Worm (Caenorhabditis elegans) whole organism, midembryonic: ENCODE data around the gene C45G9.6.

Experiments used
- T22C8.4 ChIP-seq: fragments of 200-800 bp; sonication (Bioruptor generic); IDR thresholded peaks from 2 replicates; pipeline ENCODE4 v1.3.6; 2022; ENCODE audit warnings: missing genetic modification characterization, missing compliant biosample characterization
- cog-1 ChIP-seq: sonication (generic microtip); optimal IDR thresholded peaks from 2 replicates; lab custom pipeline; 2016; ENCODE audit warnings: missing genetic modification characterization, missing compliant biosample characterization
- flt-1 ChIP-seq: fragments of 200-800 bp; sonication (Bioruptor generic); IDR thresholded peaks from 2 replicates; pipeline ENCODE4 v1.3.6; 2022; ENCODE audit warnings: missing genetic modification characterization, missing compliant biosample characterization
- klf-2 ChIP-seq: fragments of 200-800 bp; sonication (Bioruptor generic); conservative IDR thresholded peaks from 2 replicates; pipeline ENCODE4 v1.3.6; 2022; ENCODE audit warnings: missing genetic modification reagents, missing genetic modification characterization, missing compliant biosample characterization
- med-1 ChIP-seq: sonication (generic microtip); optimal IDR thresholded peaks from 2 replicates; lab custom pipeline; 2017; ENCODE audit warnings: missing genetic modification characterization, mild to moderate bottlenecking, missing compliant biosample characterization, antibody characterized with exemption, missing genetic modification reagents; ENCODE audit not compliant: insufficient read depth
- ref-1 ChIP-seq: fragments of 200-800 bp; sonication (Bioruptor generic); conservative IDR thresholded peaks from 2 replicates; pipeline ENCODE4 v1.3.6; 2022; ENCODE audit warnings: missing genetic modification reagents, missing genetic modification characterization, missing compliant biosample characterization
- tab-1 ChIP-seq: fragments of 200-800 bp; sonication (Bioruptor generic); IDR thresholded peaks from 2 replicates; pipeline ENCODE4 v1.3.6; 2022; ENCODE audit warnings: missing genetic modification characterization, missing compliant biosample characterization
- ztf-23 ChIP-seq: fragments of 200-800 bp; sonication (Bioruptor generic); IDR thresholded peaks from 2 replicates; pipeline ENCODE4 v1.3.6; 2022; ENCODE audit warnings: missing genetic modification reagents, missing genetic modification characterization, missing compliant biosample characterization
- ztf-29 ChIP-seq: fragments of 200-800 bp; sonication (Bioruptor generic); IDR thresholded peaks from 2 replicates; pipeline ENCODE4 v1.3.6; 2022; ENCODE audit warnings: missing genetic modification reagents, missing genetic modification characterization, missing compliant biosample characterization

C45G9.6 gene

DNA sequence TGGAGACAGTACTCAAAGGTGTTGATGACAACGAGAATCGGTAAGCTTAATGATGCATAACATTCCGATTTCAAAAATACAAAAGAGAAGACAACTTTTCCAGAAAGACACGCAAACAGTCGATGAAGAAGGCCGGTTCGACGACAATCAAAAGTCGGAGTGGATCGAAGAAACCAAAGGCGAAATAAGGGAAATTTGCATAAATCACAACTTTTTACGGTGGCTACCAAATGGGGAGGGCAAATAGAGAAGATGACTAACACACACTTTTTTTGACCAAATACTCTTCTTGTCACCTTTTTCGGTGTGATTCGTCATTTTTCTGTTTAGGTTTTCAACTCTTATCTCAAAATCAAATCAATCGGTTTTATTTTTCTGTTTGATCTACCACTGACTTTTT is at the start of gene C45G9.6:
Gene C45G9.6, plus strand, starts transcription at position 301 of the 400 bp plus-strand sequence.
- TF ChIP-seq cog-1 (tag; lab: Kevin White, UChicago) (no peak), med-1 (GFP tag; lab: Kevin White, UChicago) (no peak), ztf-23 (GFP tag; lab: Robert Waterston, UW) (no peak), ztf-29 (GFP tag; lab: Robert Waterston, UW) (no peak), klf-2 (GFP tag; lab: Robert Waterston, UW) (no peak), T22C8.4 (GFP tag; lab: Robert Waterston, UW) (no peak), ref-1 (no peak), flt-1 (GFP tag; lab: Robert Waterston, UW) (no peak), tab-1 (GFP tag; lab: Robert Waterston, UW) (no peak)

DNA sequence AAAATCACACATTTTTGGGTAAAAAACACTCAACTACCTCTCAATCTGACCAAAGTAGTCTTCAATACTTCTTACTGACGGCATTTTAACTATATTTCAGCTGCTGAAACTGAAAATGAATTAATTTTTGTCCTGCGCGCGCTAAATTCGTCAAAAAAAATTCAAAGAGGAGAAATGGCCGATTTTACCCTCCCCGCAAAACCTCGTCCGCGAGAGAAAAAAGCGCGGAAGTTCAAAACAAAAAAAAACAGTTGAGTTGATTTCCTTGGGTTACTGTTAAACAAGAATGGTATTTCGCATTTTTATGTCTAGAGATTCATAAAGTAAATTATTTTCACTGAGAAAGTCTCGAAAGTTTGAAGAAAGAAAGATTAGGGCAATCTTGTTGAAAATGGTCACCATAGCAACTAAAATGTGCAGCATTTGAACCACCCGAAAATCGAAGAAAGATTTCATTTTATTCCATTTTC is 49.4 kb upstream of the C45G9.6 start, which contains the start of the genes C27F2.10 and wdr-60:
Gene C27F2.10, minus strand, starts transcription at position 109 of the 470 bp plus-strand sequence.
Gene wdr-60, plus strand, starts transcription at position 420 of the 470 bp plus-strand sequence.
- TF ChIP-seq ztf-23 (GFP tag; lab: Robert Waterston, UW) (no peak), flt-1 (GFP tag; lab: Robert Waterston, UW) (0 out of 2 replicates have a peak, but pooled peaks have one; percentile 42)

DNA sequence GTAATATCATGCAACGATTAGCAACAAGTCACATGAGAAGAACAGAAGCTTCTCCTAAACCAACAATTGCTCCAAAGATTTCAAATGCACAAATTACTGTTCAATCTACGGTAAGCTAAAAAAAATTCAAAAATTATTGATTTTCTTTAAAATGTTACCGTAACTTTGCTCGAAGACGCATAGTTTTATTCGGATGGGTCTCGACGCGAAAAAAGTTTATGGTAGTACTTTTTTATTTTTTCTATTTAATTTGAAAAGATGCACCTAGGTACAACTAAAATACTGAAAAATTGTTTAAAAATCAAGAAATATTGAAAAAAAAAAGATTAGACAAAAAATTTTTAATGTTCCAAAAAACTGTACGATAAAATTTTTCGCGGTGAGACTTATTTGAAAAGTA is 48.6 kb upstream of the C45G9.6 start:
- TF ChIP-seq ztf-23 (GFP tag; lab: Robert Waterston, UW) (no peak), klf-2 (GFP tag; lab: Robert Waterston, UW) (no peak), tab-1 (GFP tag; lab: Robert Waterston, UW) (no peak), T22C8.4 (GFP tag; lab: Robert Waterston, UW) (no peak), ref-1 (no peak), ztf-29 (GFP tag; lab: Robert Waterston, UW) (no peak), flt-1 (GFP tag; lab: Robert Waterston, UW) (no peak), cog-1 (tag; lab: Kevin White, UChicago) (no peak), med-1 (GFP tag; lab: Kevin White, UChicago) (no peak)

DNA sequence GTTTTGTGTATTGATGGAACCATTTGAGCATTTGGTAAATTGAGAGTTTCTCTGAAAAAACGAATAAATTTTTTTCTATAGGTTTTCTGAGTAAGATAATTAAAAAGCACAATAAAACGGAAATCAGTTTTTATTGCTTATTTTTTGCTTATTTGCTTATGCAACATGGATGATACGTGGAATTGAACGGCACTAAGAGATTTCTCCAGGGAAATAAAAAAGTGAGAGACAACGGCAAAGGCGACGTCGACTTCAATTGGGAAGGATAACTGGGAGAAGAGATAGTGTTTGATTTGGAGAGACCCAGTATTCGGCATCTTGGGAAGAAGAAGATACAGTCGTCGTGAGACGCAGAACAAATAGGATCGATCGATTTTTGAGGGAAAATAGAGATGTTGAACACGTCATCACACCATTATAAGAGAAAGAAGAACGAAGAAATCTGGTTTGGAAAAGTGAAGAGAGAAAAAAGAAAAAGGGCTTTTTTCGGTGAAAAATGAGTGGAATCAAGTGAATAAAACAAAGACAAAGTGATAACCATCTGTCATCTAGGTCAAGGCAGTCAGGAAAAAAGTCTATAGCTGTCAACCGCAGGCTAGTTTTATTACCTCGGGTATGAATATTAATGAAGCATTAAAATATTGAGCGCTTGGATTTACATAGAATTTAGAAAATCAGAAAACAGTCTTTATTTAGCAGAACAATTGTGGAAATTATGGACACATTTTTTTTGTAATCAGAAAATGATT is 38.0 kb upstream of the C45G9.6 start, which contains the start of gene tmem-131:
Gene tmem-131, minus strand, starts transcription at position 51 of the 749 bp plus-strand sequence.
- TF ChIP-seq med-1 (GFP tag; lab: Kevin White, UChicago) (no peak), cog-1 (tag; lab: Kevin White, UChicago) (no peak), T22C8.4 (GFP tag; lab: Robert Waterston, UW) (peak; percentile 57; the same call in 1 of the 2 replicates), flt-1 (GFP tag; lab: Robert Waterston, UW) (no peak), ztf-29 (GFP tag; lab: Robert Waterston, UW) (no peak), klf-2 (GFP tag; lab: Robert Waterston, UW) (no peak), tab-1 (GFP tag; lab: Robert Waterston, UW) (no peak), ztf-23 (GFP tag; lab: Robert Waterston, UW) (no peak)

DNA sequence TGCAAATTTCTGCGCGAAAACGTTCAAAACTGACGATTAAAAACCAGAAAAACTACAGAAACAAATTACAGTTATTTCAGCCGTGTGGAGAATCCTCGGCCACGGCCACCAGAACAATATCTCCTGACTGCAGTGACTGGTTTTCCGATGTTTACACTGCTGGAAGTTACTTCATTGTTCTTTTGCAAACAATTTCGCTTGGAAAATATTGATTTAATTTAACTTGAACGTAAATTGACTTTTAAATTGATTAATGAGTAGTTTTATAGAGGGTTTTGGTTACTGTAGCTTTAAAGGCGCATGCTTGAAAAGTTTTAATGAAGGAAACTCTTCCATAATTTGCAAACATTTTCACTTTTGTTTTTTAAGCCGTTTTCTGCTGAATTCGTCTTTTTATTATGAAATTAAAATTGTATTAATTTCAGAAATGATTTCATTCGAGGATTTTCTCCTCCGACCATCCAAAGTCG is 37.3 kb upstream of the C45G9.6 start, which contains the start of gene smcr-8:
Gene smcr-8, plus strand, starts transcription at position 420 of the 470 bp plus-strand sequence.
- TF ChIP-seq klf-2 (GFP tag; lab: Robert Waterston, UW) (no peak), cog-1 (tag; lab: Kevin White, UChicago) (no peak)

DNA sequence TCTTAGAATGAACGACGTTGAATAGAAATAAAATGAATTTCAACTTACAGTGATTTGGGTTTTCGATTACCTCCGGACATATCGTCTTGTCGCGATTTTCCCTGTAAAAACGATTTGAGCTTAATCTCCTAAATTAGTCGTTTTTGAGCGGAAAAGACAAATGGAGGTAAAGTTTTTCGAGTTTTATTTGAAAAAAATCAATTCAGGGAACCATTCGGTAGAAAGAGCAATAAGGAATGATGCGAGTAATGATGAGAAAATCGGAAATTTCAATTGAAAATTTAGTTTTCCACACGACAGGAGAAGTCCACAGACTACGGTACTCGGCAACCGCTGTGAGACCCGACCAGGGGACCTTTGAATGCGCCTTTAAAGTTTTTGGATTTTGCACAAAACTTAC is 34.0 kb upstream of the C45G9.6 start, which contains the start of gene R144.10:
Gene R144.10, minus strand, starts transcription at position 101 of the 400 bp plus-strand sequence.
- TF ChIP-seq klf-2 (GFP tag; lab: Robert Waterston, UW) = no peak
- no peak for TF ChIP-seq T22C8.4 (GFP tag; lab: Robert Waterston, UW)
- TF ChIP-seq flt-1 (GFP tag; lab: Robert Waterston, UW) = no peak
- no peak for TF ChIP-seq ref-1
- no peak for TF ChIP-seq ztf-23 (GFP tag; lab: Robert Waterston, UW)
- no peak for TF ChIP-seq med-1 (GFP tag; lab: Kevin White, UChicago)
- TF ChIP-seq ztf-29 (GFP tag; lab: Robert Waterston, UW) = no peak
- no peak for TF ChIP-seq cog-1 (tag; lab: Kevin White, UChicago)
- no peak for TF ChIP-seq tab-1 (GFP tag; lab: Robert Waterston, UW)

DNA sequence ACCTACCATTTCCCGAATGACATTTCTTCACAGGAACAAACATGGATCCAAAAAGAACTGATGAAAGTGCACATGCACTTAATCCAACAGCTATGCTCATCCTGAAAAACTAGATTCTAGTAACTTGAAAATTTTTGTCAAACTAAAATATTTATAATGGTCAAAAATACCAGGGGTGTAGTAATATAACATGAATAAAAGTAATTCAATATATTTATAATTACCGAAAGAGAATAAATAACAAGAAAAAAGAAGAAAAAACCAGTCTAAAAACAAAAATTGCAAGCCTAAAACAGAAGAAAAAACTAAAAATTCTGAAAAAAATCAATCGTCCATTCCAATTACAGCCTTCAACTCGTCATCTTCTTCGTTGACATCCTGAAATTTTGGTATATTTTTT is 31.6 kb upstream of the C45G9.6 start, which contains the start of gene R144.6:
Gene R144.6, minus strand, starts transcription at position 101 of the 400 bp plus-strand sequence.
- TF ChIP-seq T22C8.4 (GFP tag; lab: Robert Waterston, UW) (no peak), ztf-29 (GFP tag; lab: Robert Waterston, UW) (no peak), ref-1 (no peak), tab-1 (GFP tag; lab: Robert Waterston, UW) (no peak), med-1 (GFP tag; lab: Kevin White, UChicago) (no peak), klf-2 (GFP tag; lab: Robert Waterston, UW) (no peak), ztf-23 (GFP tag; lab: Robert Waterston, UW) (no peak), cog-1 (tag; lab: Kevin White, UChicago) (no peak), flt-1 (GFP tag; lab: Robert Waterston, UW) (no peak)

DNA sequence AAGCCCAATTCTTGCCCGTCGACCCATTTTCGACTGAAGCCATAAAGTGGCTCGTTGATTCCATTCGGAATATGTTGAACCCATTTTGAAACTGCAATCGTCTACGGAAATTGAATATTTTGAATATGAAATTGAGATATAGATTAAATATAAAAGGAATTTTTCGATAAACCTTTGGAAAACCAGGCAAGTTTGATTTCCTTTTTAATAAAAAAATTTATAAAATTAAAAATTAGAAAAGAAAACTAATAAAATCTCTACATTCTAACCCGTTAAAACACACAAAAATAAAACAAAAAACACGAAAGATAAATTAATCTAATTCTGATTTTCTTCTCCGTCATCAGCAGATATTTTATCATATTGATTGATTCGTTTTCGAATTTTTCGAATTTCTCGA is 29.4 kb upstream of the C45G9.6 start, which contains the start of gene R144.12:
Gene R144.12, minus strand, starts transcription at position 101 of the 400 bp plus-strand sequence.
- TF ChIP-seq ref-1 (no peak), flt-1 (GFP tag; lab: Robert Waterston, UW) (no peak)

DNA sequence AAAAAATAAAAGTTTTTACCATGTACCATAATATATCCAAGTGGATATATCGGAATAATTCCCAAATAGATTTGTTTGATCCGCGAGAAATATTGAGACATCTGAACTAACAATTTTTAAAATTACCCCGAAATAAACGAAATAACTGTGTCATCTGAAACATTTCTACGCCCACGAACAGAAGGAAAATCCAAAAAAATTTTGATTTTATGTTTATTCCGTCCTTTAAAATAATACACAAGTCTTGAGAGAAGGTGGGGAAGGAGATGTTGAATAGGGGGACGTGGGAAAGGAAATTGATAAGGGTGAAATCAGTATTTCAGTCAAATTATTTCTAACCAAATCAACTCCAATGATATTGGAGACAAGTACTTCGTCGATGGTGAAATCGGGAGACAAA is 27.5 kb upstream of the C45G9.6 start, which contains the start of gene R144.11:
Gene R144.11, minus strand, starts transcription at position 101 of the 400 bp plus-strand sequence.
- TF ChIP-seq tab-1 (GFP tag; lab: Robert Waterston, UW) = no peak
- TF ChIP-seq ztf-23 (GFP tag; lab: Robert Waterston, UW) = no peak
- no peak for TF ChIP-seq ref-1
- TF ChIP-seq T22C8.4 (GFP tag; lab: Robert Waterston, UW) = no peak
- TF ChIP-seq flt-1 (GFP tag; lab: Robert Waterston, UW) = no peak
- TF ChIP-seq ztf-29 (GFP tag; lab: Robert Waterston, UW) = no peak
- no peak for TF ChIP-seq cog-1 (tag; lab: Kevin White, UChicago)
- no peak for TF ChIP-seq med-1 (GFP tag; lab: Kevin White, UChicago)
- no peak for TF ChIP-seq klf-2 (GFP tag; lab: Robert Waterston, UW)
